Worm (Caenorhabditis elegans): Measurements from ENCODE around the gene srg-66.

Gene srg-66

ce11 chrV:5459806-5460205 lies 22.4 kb downstream of the srg-66 start, which contains the start of gene ZC317.2:
Gene ZC317.2, plus strand, starts transcription at chrV:5460106.
- TF ChIP-seq nhr-6 (tag; optimal IDR thresholded peaks at IDR 0.05): no peak
- TF ChIP-seq peb-1 (tag; optimal IDR thresholded peaks at IDR 0.05): no peak
- TF ChIP-seq ztf-1 (GFP tag; conservative IDR thresholded peaks at IDR 0.05): no peak

ce11 chrV:5454955-5455354 lies 27.3 kb downstream of the srg-66 start:
- TF ChIP-seq unc-62 (GFP tag; optimal IDR thresholded peaks at IDR 0.05): no peak
- no peak for TF ChIP-seq nhr-10 (tag; optimal IDR thresholded peaks at IDR 0.05)
- TF ChIP-seq elt-3 (tag; optimal IDR thresholded peaks at IDR 0.05): no peak
- TF ChIP-seq sma-3 (GFP tag; optimal IDR thresholded peaks at IDR 0.05): no peak
- TF ChIP-seq F13H6.1 (tag; optimal IDR thresholded peaks at IDR 0.05): no peak
- TF ChIP-seq gmeb-1 (tag; optimal IDR thresholded peaks at IDR 0.05): no peak
- no peak for TF ChIP-seq nhr-77 (tag; optimal IDR thresholded peaks at IDR 0.05)
- TF ChIP-seq blmp-1 (tag; optimal IDR thresholded peaks at IDR 0.05; ENCODE audit: insufficient read depth): no peak

- TF ChIP-seq ZK546.5 (tag; optimal IDR thresholded peaks at IDR 0.05) (no peak), elt-1 (tag; optimal IDR thresholded peaks at IDR 0.05) (no peak), Y55F3AM.14 (GFP tag; optimal IDR thresholded peaks at IDR 0.05) (no peak), unc-55 (GFP tag; optimal IDR thresholded peaks at IDR 0.05) (no peak), nhr-77 (tag; optimal IDR thresholded peaks at IDR 0.05) (no peak), blmp-1 (tag; optimal IDR thresholded peaks at IDR 0.05; ENCODE audit: insufficient read depth) (no peak), peb-1 (tag; optimal IDR thresholded peaks at IDR 0.05) (no peak), unc-62 (GFP tag; optimal IDR thresholded peaks at IDR 0.05) (no peak), nhr-11 (tag; optimal IDR thresholded peaks at IDR 0.05) (no peak), dmd-4 (tag; optimal IDR thresholded peaks at IDR 0.05) (no peak), ztf-1 (GFP tag; conservative IDR thresholded peaks at IDR 0.05) (no peak), snpc-4 (tag; optimal IDR thresholded peaks at IDR 0.05) (no peak), unc-39 (tag; optimal IDR thresholded peaks at IDR 0.05) (no peak), sma-3 (GFP tag; optimal IDR thresholded peaks at IDR 0.05) (no peak), lin-11 (tag; optimal IDR thresholded peaks at IDR 0.05) (no peak)
Measured at ce11 chrV:5453615-5454014, 28.6 kb downstream of the srg-66 start, which contains the start of gene glc-3. Gene glc-3, minus strand, starts transcription at chrV:5453715.

ce11 chrV:5450742-5451141 lies 31.5 kb downstream of the srg-66 start:
- no peak for TF ChIP-seq alr-1 (tag; optimal IDR thresholded peaks at IDR 0.05)
- no peak for TF ChIP-seq elt-3 (tag; optimal IDR thresholded peaks at IDR 0.05)
- TF ChIP-seq nhr-77 (tag; optimal IDR thresholded peaks at IDR 0.05): no peak
- no peak for TF ChIP-seq zag-1 (tag; optimal IDR thresholded peaks at IDR 0.05)
- no peak for TF ChIP-seq nhr-237 (tag; optimal IDR thresholded peaks at IDR 0.05)
- no peak for TF ChIP-seq lin-13 (GFP tag; optimal IDR thresholded peaks at IDR 0.05)
- no peak for TF ChIP-seq skn-1 (tag; optimal IDR thresholded peaks at IDR 0.05)
- no peak for TF ChIP-seq nhr-25 (tag; optimal IDR thresholded peaks at IDR 0.05)
- no peak for TF ChIP-seq egl-27 (tag; optimal IDR thresholded peaks at IDR 0.05)

- TF ChIP-seq gmeb-1 (tag; optimal IDR thresholded peaks at IDR 0.05) (no peak), zag-1 (tag; optimal IDR thresholded peaks at IDR 0.05) (no peak), Y55F3AM.14 (GFP tag; optimal IDR thresholded peaks at IDR 0.05) (no peak), lsy-2 (tag; optimal IDR thresholded peaks at IDR 0.05) (no peak), aly-2 (tag; optimal IDR thresholded peaks at IDR 0.05) (no peak), skn-1 (tag; optimal IDR thresholded peaks at IDR 0.05) (no peak), unc-62 (GFP tag; optimal IDR thresholded peaks at IDR 0.05) (no peak), ZK546.5 (tag; optimal IDR thresholded peaks at IDR 0.05) (no peak), ceh-82 (tag; optimal IDR thresholded peaks at IDR 0.05) (no peak), egl-27 (tag; optimal IDR thresholded peaks at IDR 0.05) (no peak), peb-1 (tag; optimal IDR thresholded peaks at IDR 0.05) (no peak), nhr-77 (tag; optimal IDR thresholded peaks at IDR 0.05) (no peak), sma-9 (GFP tag; optimal IDR thresholded peaks at IDR 0.05) (no peak), sma-9 (tag; optimal IDR thresholded peaks at IDR 0.05) (no peak), F13H6.1 (tag; optimal IDR thresholded peaks at IDR 0.05) (no peak), mab-5 (tag; optimal IDR thresholded peaks at IDR 0.05) (no peak), lin-39 (tag; optimal IDR thresholded peaks at IDR 0.05) (no peak)
Measured at ce11 chrV:5447057-5447456, 35.2 kb downstream of the srg-66 start.
